Fruit fly (Drosophila melanogaster) whole organism, embryonic: ENCODE results near the gene CatB.

Source experiments
- Atf-2 ChIP-seq: fragments of 200-800 bp; sonication (Bioruptor generic); optimal IDR thresholded peaks from 2 replicates; lab custom pipeline; 2016; ENCODE audit warnings: missing biosample characterization, missing genetic modification characterization
- Atf6 ChIP-seq: fragments of 200-800 bp; sonication (Bioruptor generic); IDR thresholded peaks from 2 replicates; pipeline ENCODE4 v1.3.6; 2022; ENCODE audit warnings: missing biosample characterization, missing genetic modification characterization
- CG10543 ChIP-seq: fragments of 200-800 bp; sonication (Bioruptor generic); optimal IDR thresholded peaks from 3 replicates; lab custom pipeline; 2017; ENCODE audit warnings: missing biosample characterization, mild to moderate bottlenecking, missing genetic modification characterization, moderate library complexity
- CG10654 ChIP-seq: fragments of 200-800 bp; sonication (Bioruptor generic); optimal IDR thresholded peaks from 2 replicates; lab custom pipeline; 2016; ENCODE audit warnings: missing biosample characterization, missing genetic modification characterization
- CG10959 ChIP-seq: fragments of 200-800 bp; sonication (Bioruptor generic); IDR thresholded peaks from 2 replicates; pipeline ENCODE4 v1.3.6; 2022; ENCODE audit warnings: missing biosample characterization, missing genetic modification characterization
- CG11398 ChIP-seq: fragments of 200-800 bp; sonication (Bioruptor generic); optimal IDR thresholded peaks from 2 replicates; lab custom pipeline; 2016; ENCODE audit warnings: missing biosample characterization, missing genetic modification characterization
- CG11456 ChIP-seq: fragments of 200-800 bp; sonication (Bioruptor generic); IDR thresholded peaks from 3 replicates; pipeline ENCODE4 v1.3.6; 2022; ENCODE audit warnings: missing biosample characterization, missing genetic modification characterization
- CG12071 ChIP-seq: fragments of 200-800 bp; sonication (Bioruptor generic); optimal IDR thresholded peaks from 3 replicates; lab custom pipeline; 2018; ENCODE audit warnings: missing biosample characterization, mild to moderate bottlenecking, missing genetic modification characterization
- CG12236 ChIP-seq: fragments of 200-800 bp; sonication (Bioruptor generic); optimal IDR thresholded peaks from 2 replicates; lab custom pipeline; 2016; ENCODE audit warnings: missing biosample characterization, missing genetic modification characterization
- CG13296 ChIP-seq: fragments of 200-800 bp; sonication (Bioruptor generic); optimal IDR thresholded peaks from 3 replicates; lab custom pipeline; 2018; ENCODE audit warnings: missing biosample characterization, mild to moderate bottlenecking, missing genetic modification characterization
- CG14965 ChIP-seq: fragments of 200-800 bp; sonication (Bioruptor generic); optimal IDR thresholded peaks from 2 replicates; lab custom pipeline; 2016; ENCODE audit warnings: missing biosample characterization, missing genetic modification characterization, borderline replicate concordance
- CG15696 ChIP-seq: fragments of 200-800 bp; sonication (Bioruptor generic); optimal IDR thresholded peaks from 2 replicates; lab custom pipeline; 2019; ENCODE audit warnings: missing biosample characterization, mild to moderate bottlenecking, missing genetic modification characterization, moderate library complexity
- CG17802 ChIP-seq: fragments of 200-800 bp; sonication (Bioruptor generic); optimal IDR thresholded peaks from 2 replicates; lab custom pipeline; 2018; ENCODE audit warnings: missing biosample characterization, mild to moderate bottlenecking, missing genetic modification characterization, moderate library complexity
- CG1832 ChIP-seq: fragments of 200-800 bp; sonication (Bioruptor generic); optimal IDR thresholded peaks from 2 replicates; lab custom pipeline; 2017; ENCODE audit warnings: missing biosample characterization, mild to moderate bottlenecking, missing genetic modification characterization, inconsistent platforms
- CG18476 ChIP-seq: fragments of 200-800 bp; sonication (Bioruptor generic); optimal IDR thresholded peaks from 2 replicates; lab custom pipeline; 2016; ENCODE audit warnings: missing biosample characterization, mild to moderate bottlenecking, missing genetic modification characterization
- CG2199 ChIP-seq: fragments of 200-800 bp; sonication (Bioruptor generic); IDR thresholded peaks from 3 replicates; pipeline ENCODE4 v1.3.6; 2022; ENCODE audit warnings: missing biosample characterization, missing genetic modification characterization
- CG31365 ChIP-seq: fragments of 200-800 bp; sonication (Bioruptor generic); optimal IDR thresholded peaks from 2 replicates; lab custom pipeline; 2018; ENCODE audit warnings: missing biosample characterization, mild to moderate bottlenecking, missing genetic modification characterization
- CG3995 ChIP-seq: fragments of 200-800 bp; sonication (Bioruptor generic); optimal IDR thresholded peaks from 3 replicates; lab custom pipeline; 2016; ENCODE audit warnings: missing biosample characterization, missing genetic modification characterization
- CG4404 ChIP-seq: fragments of 200-800 bp; sonication (Bioruptor generic); IDR thresholded peaks from 2 replicates; pipeline ENCODE4 v1.3.6; 2022; ENCODE audit warnings: missing biosample characterization, missing genetic modification characterization
- CG6689 ChIP-seq: fragments of 200-800 bp; sonication (Bioruptor generic); IDR thresholded peaks from 2 replicates; pipeline ENCODE4 v1.3.6; 2022; ENCODE audit warnings: missing biosample characterization, missing genetic modification characterization
- CG6854 ChIP-seq: fragments of 200-800 bp; sonication (Bioruptor generic); optimal IDR thresholded peaks from 3 replicates; lab custom pipeline; 2017; ENCODE audit warnings: missing biosample characterization, mild to moderate bottlenecking, missing genetic modification characterization
- CG9215 ChIP-seq: fragments of 200-800 bp; sonication (Bioruptor generic); IDR thresholded peaks from 2 replicates; pipeline ENCODE4 v1.3.6; 2022; ENCODE audit warnings: missing biosample characterization, missing genetic modification characterization
- CG9797 ChIP-seq: fragments of 200-800 bp; sonication (Bioruptor generic); optimal IDR thresholded peaks from 3 replicates; lab custom pipeline; 2018; ENCODE audit warnings: missing biosample characterization, mild to moderate bottlenecking, missing genetic modification characterization
- Fer2 ChIP-seq: fragments of 200-800 bp; sonication (Bioruptor generic); optimal IDR thresholded peaks from 2 replicates; lab custom pipeline; 2018; ENCODE audit warnings: missing biosample characterization, mild to moderate bottlenecking, missing genetic modification characterization, moderate library complexity
- HLH54F ChIP-seq: fragments of 200-800 bp; sonication (Bioruptor generic); optimal IDR thresholded peaks from 3 replicates; lab custom pipeline; 2016; ENCODE audit warnings: missing biosample characterization, missing genetic modification characterization
- HLHmδ ChIP-seq: fragments of 200-800 bp; sonication (Bioruptor generic); optimal IDR thresholded peaks from 2 replicates; lab custom pipeline; 2018; ENCODE audit warnings: missing biosample characterization, mild to moderate bottlenecking, missing genetic modification characterization, moderate library complexity
- Hand ChIP-seq: fragments of 200-800 bp; sonication (Bioruptor generic); optimal IDR thresholded peaks from 2 replicates; lab custom pipeline; 2017; ENCODE audit warnings: mild to moderate bottlenecking, missing biosample characterization, missing genetic modification reagents, missing genetic modification characterization
- Hr3 ChIP-seq: fragments of 200-800 bp; sonication (Bioruptor generic); optimal IDR thresholded peaks from 3 replicates; lab custom pipeline; 2016; ENCODE audit warnings: missing biosample characterization, missing genetic modification characterization
- Max ChIP-seq: fragments of 200-800 bp; sonication (Bioruptor generic); optimal IDR thresholded peaks from 2 replicates; lab custom pipeline; 2016; ENCODE audit warnings: missing biosample characterization, mild to moderate bottlenecking, missing genetic modification characterization
- Mes4 ChIP-seq: fragments of 200-800 bp; sonication (Bioruptor generic); optimal IDR thresholded peaks from 2 replicates; lab custom pipeline; 2016; ENCODE audit warnings: missing biosample characterization, missing genetic modification characterization
- NC2α ChIP-seq: fragments of 200-800 bp; sonication (Bioruptor generic); optimal IDR thresholded peaks from 2 replicates; lab custom pipeline; 2016; ENCODE audit warnings: missing biosample characterization, missing genetic modification characterization
- NFAT ChIP-seq: fragments of 200-800 bp; sonication (Bioruptor generic); IDR thresholded peaks from 2 replicates; pipeline ENCODE4 v1.3.6; 2022; ENCODE audit warnings: missing biosample characterization, missing genetic modification characterization
- Nf-YB ChIP-seq: fragments of 200-800 bp; sonication (Bioruptor generic); optimal IDR thresholded peaks from 3 replicates; lab custom pipeline; 2019; ENCODE audit warnings: missing biosample characterization, mild to moderate bottlenecking, missing genetic modification characterization, moderate library complexity
- Oaz ChIP-seq: fragments of 200-800 bp; sonication (Bioruptor generic); IDR thresholded peaks from 2 replicates; pipeline ENCODE4 v1.3.6; 2022; ENCODE audit warnings: missing biosample characterization, missing genetic modification characterization
- ap ChIP-seq: fragments of 200-800 bp; sonication (Bioruptor generic); IDR thresholded peaks from 2 replicates; pipeline ENCODE4 v1.3.6; 2022; ENCODE audit warnings: missing biosample characterization, missing genetic modification characterization
- bcd ChIP-seq: fragments of 200-800 bp; sonication (Bioruptor generic); optimal IDR thresholded peaks from 2 replicates; lab custom pipeline; 2017; ENCODE audit warnings: missing biosample characterization, mild to moderate bottlenecking, missing genetic modification characterization
- caup ChIP-seq: fragments of 200-800 bp; sonication (Bioruptor generic); optimal IDR thresholded peaks from 3 replicates; lab custom pipeline; 2017; ENCODE audit warnings: missing biosample characterization, mild to moderate bottlenecking, missing genetic modification characterization, moderate library complexity; ENCODE audit not compliant: severe bottlenecking
- chif ChIP-seq, 2 experiments: fragments of 200-800 bp; sonication (Bioruptor generic); optimal IDR thresholded peaks; 3 replicates each; lab custom pipeline; 2016; ENCODE audit warnings: missing biosample characterization in 2 of 2, missing genetic modification characterization in 2 of 2
- lov ChIP-seq, 2 experiments: fragments of 200-800 bp in 1 of 2; fragments of >200 bp in 1 of 2; sonication (Bioruptor generic) in 1 of 2; IDR thresholded peaks in 1 of 2; optimal IDR thresholded peaks in 1 of 2; 2 replicates in 1 of 2; 3 replicates in 1 of 2; pipeline versions ENCODE4 v1.3.6 to Lab custom; 2017 to 2022; ENCODE audit warnings: missing biosample characterization in 1 of 2, missing genetic modification characterization in 1 of 2
- nau ChIP-seq: fragments of 200-800 bp; sonication (Bioruptor generic); optimal IDR thresholded peaks from 3 replicates; lab custom pipeline; 2017; ENCODE audit warnings: missing biosample characterization, mild to moderate bottlenecking, missing genetic modification characterization, missing genetic modification reagents
- pita ChIP-seq: fragments of 200-800 bp; sonication (Bioruptor generic); optimal IDR thresholded peaks from 2 replicates; lab custom pipeline; 2017; ENCODE audit warnings: missing biosample characterization, mild to moderate bottlenecking, missing genetic modification characterization
- run ChIP-seq: fragments of 200-800 bp; sonication (Bioruptor generic); optimal IDR thresholded peaks from 3 replicates; lab custom pipeline; 2018; ENCODE audit warnings: missing biosample characterization, mild to moderate bottlenecking, missing genetic modification characterization
- seq ChIP-seq: fragments of 200-800 bp; sonication (Bioruptor generic); IDR thresholded peaks from 2 replicates; pipeline ENCODE4 v1.3.6; 2022; ENCODE audit warnings: missing biosample characterization, missing genetic modification characterization
- shn ChIP-seq: fragments of 200-800 bp; sonication (Bioruptor generic); optimal IDR thresholded peaks from 3 replicates; lab custom pipeline; 2016; ENCODE audit warnings: missing biosample characterization, missing genetic modification characterization
- sima ChIP-seq: fragments of 200-800 bp; sonication (Bioruptor generic); optimal IDR thresholded peaks from 2 replicates; lab custom pipeline; 2016; ENCODE audit warnings: missing biosample characterization, missing genetic modification characterization
- sr ChIP-seq: fragments of 200-800 bp; sonication (Bioruptor generic); IDR thresholded peaks from 3 replicates; pipeline ENCODE4 v1.3.6; 2022; ENCODE audit warnings: missing biosample characterization, missing genetic modification characterization
- stwl ChIP-seq: fragments of 200-800 bp; sonication (Bioruptor generic); optimal IDR thresholded peaks from 3 replicates; lab custom pipeline; 2018; ENCODE audit warnings: missing biosample characterization, mild to moderate bottlenecking, missing genetic modification characterization, moderate library complexity
- ttk ChIP-seq: fragments of 200-800 bp; sonication (Bioruptor generic); IDR thresholded peaks from 2 replicates; pipeline ENCODE4 v2.1.2; 2022; ENCODE audit warnings: missing biosample characterization, missing genetic modification characterization
- tup ChIP-seq: fragments of 200-800 bp; sonication (Bioruptor generic); optimal IDR thresholded peaks from 2 replicates; lab custom pipeline; 2016; ENCODE audit warnings: missing biosample characterization, mild to moderate bottlenecking, missing genetic modification characterization, moderate library complexity
- unpg ChIP-seq: fragments of 200-800 bp; sonication (Bioruptor generic); optimal IDR thresholded peaks from 3 replicates; lab custom pipeline; 2018; ENCODE audit warnings: missing biosample characterization, mild to moderate bottlenecking, missing genetic modification characterization, moderate library complexity
- zen2 ChIP-seq: fragments of 200-800 bp; sonication (Bioruptor generic); IDR thresholded peaks from 3 replicates; pipeline ENCODE4 v1.3.6; 2022; ENCODE audit warnings: missing biosample characterization, missing genetic modification characterization; ENCODE audit not compliant: partially characterized antibody

CatB gene

DNA sequence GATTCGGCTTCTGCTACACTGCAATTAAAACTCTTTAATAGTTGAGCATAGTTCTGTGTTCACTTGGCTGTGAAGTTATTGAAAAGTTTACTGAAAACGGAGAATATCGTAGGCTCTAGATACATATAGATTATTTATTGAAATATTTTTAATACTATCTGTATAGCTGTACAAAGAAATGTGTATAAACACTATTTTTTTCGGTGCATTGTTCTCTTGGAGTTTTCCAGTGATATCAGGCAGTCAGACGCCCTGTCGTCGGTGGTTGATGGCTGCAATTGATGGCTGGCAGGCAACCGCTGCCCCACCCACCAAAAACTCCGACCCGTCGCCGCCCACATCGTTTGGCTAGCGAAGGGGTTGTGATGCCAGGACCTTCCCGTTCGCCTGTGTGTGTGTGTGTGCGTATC lies 41.0 kb downstream of the CatB start (continued):
- peak; percentile 28 for TF ChIP-seq caup (GFP tag; lab: Kevin White, UChicago)
- no peak for TF ChIP-seq HLHmδ (GFP tag; lab: Kevin White, UChicago)
- no peak for TF ChIP-seq CG31365
- TF ChIP-seq CG6689 (GFP tag; lab: Robert Waterston, UW), result peak; percentile 54
- peak; percentile 61 for TF ChIP-seq unpg
- TF ChIP-seq CG10654, result no peak
- no peak for TF ChIP-seq CG11398
- TF ChIP-seq CG1832 (GFP tag; lab: Kevin White, UChicago), result no peak
- TF ChIP-seq pita (GFP tag; lab: Kevin White, UChicago), result no peak
- no peak for TF ChIP-seq CG11456
- no peak for TF ChIP-seq CG13296 (GFP tag; lab: Kevin White, UChicago)
- no peak for TF ChIP-seq nau
- TF ChIP-seq sr (GFP tag; lab: Robert Waterston, UW), result no peak
- TF ChIP-seq CG18476, result peak; percentile 29
- no peak for TF ChIP-seq run (tag; lab: Kevin White, UChicago)
- TF ChIP-seq tup (GFP tag; lab: Kevin White, UChicago), result no peak
- no peak for TF ChIP-seq CG6854 (GFP tag; lab: Kevin White, UChicago)
- no peak for TF ChIP-seq Fer2 (tag; lab: Kevin White, UChicago)
- TF ChIP-seq CG9215 (GFP tag; lab: Robert Waterston, UW), result 0 out of 2 replicates have a peak, but pooled peaks have one; percentile 6
- no peak for TF ChIP-seq Atf6 (GFP tag; lab: Robert Waterston, UW)
- no peak for TF ChIP-seq CG4404 (GFP tag; lab: Robert Waterston, UW)
- TF ChIP-seq CG3995 (GFP tag; lab: Kevin White, UChicago), result no peak
- TF ChIP-seq CG12236, result no peak
- peak; percentile 10 for TF ChIP-seq Nf-YB (GFP tag; lab: Kevin White, UChicago)
- no peak for TF ChIP-seq sima
- TF ChIP-seq CG2199 (GFP tag; lab: Robert Waterston, UW), result no peak
- no peak for TF ChIP-seq zen2 (GFP tag; lab: Robert Waterston, UW)
- TF ChIP-seq Max, result peak; percentile 14
- no peak for TF ChIP-seq Mes4
- no peak for TF ChIP-seq NC2α (GFP tag; lab: Kevin White, UChicago)
- TF ChIP-seq CG17802, result no peak
- no peak for TF ChIP-seq CG15696
- peak; percentile 37 for TF ChIP-seq bcd (GFP tag; lab: Kevin White, UChicago)
- TF ChIP-seq HLH54F (GFP tag; lab: Kevin White, UChicago), result no peak
- TF ChIP-seq seq, result no peak
- no peak for TF ChIP-seq lov (optimal IDR thresholded peaks at IDR 0.05; lab: Kevin White, UChicago)
- no peak for TF ChIP-seq lov (GFP tag; IDR thresholded peaks at IDR 0.05; lab: Robert Waterston, UW)
- TF ChIP-seq ap (GFP tag; lab: Robert Waterston, UW), result 0 out of 2 replicates have a peak, but pooled peaks have one; percentile 10
- TF ChIP-seq shn, result no peak
- no peak for TF ChIP-seq Hr3 (GFP tag; lab: Kevin White, UChicago)
- no peak for TF ChIP-seq chif (GFP tag; optimal IDR thresholded peaks at IDR 0.05; lab: Kevin White, UChicago)
- TF ChIP-seq CG9797 (GFP tag; lab: Kevin White, UChicago), result no peak
- no peak for TF ChIP-seq Hand
- no peak for TF ChIP-seq CG12071 (GFP tag; lab: Kevin White, UChicago)
- no peak for TF ChIP-seq CG10543 (GFP tag; lab: Kevin White, UChicago)
- TF ChIP-seq NFAT (GFP tag; lab: Robert Waterston, UW), result no peak
- no peak for TF ChIP-seq Atf-2
- no peak for TF ChIP-seq Oaz (GFP tag; lab: Robert Waterston, UW)
- no peak; the same call in 1 of the 2 replicates for TF ChIP-seq ttk (GFP tag; lab: Robert Waterston, UW)
- no peak for TF ChIP-seq CG14965 (GFP tag; lab: Kevin White, UChicago)
- TF ChIP-seq CG10959 (GFP tag; lab: Robert Waterston, UW), result peak; percentile 53
- TF ChIP-seq stwl (tag; lab: Kevin White, UChicago), result no peak
